Worm (Caenorhabditis elegans) whole organism, dauer: Measurements from ENCODE around the gene rpb-2.
"Not testable (repeated sequence)": the region's sequence is repeated elsewhere in the genome, so short reads cannot be mapped to it uniquely, and the experiment has no call there.

Source experiments
- unc-62 ChIP-seq: sonication (generic microtip); optimal IDR thresholded peaks from 2 replicates; lab custom pipeline; 2017; ENCODE audit warnings: missing biosample characterization, missing genetic modification reagents, missing genetic modification characterization

Gene rpb-2

DNA sequence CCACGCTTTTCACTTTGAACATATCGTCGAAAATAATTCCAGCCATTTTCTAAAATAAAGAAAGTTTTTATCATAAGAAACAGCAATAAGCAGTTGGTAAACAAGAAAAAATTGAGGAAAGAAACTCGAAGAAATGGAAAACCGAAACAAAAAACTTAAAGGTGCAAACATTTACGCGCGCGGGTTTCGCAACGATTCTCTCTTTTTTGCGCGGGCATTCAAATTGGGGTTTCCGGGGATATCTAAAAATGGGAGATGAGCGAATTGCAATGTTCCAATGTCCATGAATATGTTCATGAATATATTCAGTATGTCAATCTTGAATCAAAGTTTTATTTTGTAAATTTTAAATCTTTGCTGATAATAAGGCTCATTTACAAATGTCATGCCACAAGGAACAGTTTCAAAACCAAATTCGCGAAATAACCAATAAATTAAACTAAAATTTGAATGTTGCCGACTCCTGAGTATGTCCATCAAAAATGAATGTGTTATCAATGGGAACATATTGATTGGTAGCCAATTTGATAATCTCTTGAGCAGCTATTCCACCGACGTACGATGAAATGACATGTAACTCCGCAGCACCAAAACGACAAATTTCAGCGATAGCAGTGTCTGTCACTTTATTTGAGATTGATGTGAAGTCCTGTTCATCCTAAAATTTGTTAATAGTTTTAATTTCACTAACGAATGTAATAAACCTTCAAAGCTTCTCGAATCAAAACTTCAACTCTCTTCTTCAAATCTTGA, 21.2 kb upstream of the rpb-2 start, which contains the start of gene rpb-8:
Gene rpb-8 (minus strand): TSS at position 49 of the 753 bp plus-strand sequence.
- TF ChIP-seq unc-62 = no peak

DNA sequence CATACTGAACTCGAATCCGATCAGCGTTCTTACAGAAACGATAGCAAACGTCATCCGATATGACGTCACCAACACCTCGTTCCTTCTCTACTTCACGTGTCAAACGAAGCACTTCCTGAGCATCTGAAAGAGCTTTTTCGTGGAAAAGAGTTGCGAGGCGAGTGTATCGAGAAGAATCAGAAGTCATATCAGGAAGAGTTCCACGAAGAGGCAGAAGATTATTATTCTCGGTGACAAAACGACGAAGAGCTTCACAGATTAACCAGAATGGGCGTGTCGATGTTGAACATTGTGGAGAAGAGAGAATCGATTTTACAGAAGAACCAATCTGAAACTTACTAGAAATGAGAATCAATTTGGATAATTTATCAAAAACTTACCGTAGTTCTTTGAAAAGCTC, 20.5 kb upstream of the rpb-2 start:
- TF ChIP-seq unc-62 = no peak

DNA sequence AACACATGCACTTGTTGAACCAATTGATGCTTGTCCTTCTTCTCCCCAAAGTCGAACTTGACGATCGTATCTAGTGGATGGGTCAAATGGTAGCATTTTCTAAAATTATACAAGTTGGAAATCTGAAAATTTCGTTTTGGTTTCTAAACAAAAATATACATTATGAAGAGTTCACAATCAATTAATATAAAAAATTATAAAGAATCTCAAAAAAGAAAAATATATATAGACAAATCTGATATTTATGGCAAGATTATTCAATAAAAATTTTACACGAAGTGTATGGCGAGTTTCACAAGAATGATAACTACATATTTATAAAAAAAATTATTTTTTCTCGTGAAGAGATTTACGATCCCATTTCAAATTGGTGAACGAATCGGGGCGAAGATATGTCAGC, 19.1 kb upstream of the rpb-2 start, which contains the start of gene ula-1:
Gene ula-1 (minus strand): TSS at position 101 of the 400 bp plus-strand sequence.
- TF ChIP-seq unc-62 = no peak

DNA sequence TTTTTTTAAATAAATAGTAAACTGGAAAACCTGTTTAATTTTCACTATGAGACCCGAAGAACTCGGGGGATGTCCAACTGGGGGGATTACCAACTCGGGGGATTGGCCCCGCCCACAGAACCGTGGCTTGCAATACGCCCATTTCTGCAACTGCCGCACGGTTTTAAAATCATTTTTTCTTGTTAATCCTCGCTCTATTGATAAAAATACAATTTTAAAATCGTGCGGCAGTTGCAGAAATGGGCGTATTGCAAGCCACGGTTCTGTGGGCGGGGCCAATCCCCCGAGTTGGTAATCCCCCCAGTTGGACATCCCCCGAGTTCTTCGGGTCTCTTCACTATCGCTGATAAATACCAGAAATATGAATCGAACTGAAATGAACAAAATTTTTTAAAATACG, 17.3 kb upstream of the rpb-2 start, which contains the start of gene mmab-1:
Gene mmab-1 (minus strand): TSS at position 95 of the 400 bp plus-strand sequence.
- TF ChIP-seq unc-62 = not testable (repeated sequence)

DNA sequence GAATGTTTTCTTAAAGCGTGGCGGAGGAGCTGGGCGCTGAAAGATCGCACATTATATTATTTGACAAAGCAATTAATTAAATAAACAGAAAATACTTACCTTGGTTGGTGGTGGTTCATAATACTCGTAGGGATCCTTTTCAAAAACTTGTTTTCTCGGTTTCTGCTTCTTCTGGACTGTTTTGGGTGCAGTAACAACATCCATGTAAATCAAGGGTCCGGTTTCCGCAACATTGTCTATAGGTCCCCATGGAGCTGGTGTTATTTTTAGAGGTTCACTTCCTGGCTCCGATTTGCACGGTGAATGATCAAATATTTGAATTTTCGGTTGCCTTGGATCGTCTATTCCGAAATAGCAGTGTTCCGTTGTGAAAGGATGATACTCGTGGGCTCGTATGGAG, 15.2 kb upstream of the rpb-2 start:
- TF ChIP-seq unc-62 = no peak

DNA sequence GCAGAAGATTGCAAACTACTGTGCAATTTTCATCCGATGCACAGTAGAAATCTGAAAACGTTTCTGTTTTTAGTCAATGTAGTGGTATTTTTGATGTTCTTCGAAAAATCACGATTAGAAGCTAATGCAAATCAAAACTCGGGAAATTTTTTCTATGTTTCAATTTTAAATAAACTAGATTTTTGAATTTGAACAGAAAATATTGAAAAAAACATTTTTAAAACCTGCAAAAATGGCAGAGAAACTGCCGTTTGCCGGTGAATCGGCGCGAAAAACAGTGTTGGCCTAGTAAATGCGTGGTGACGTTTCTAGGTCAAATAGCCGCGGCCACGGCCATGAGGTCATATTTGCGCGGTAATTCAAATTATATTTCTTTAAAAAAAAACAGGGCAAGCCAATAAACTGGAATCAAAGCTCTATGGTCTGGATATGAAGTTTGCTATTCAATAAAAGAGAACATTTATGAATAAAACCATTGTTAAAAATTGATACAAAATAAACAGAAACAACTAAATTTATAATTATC, 9.2 kb upstream of the rpb-2 start, which contains the start of gene set-2:
Gene set-2 (minus strand): TSS at position 51 of the 526 bp plus-strand sequence.
- TF ChIP-seq unc-62 = no peak

DNA sequence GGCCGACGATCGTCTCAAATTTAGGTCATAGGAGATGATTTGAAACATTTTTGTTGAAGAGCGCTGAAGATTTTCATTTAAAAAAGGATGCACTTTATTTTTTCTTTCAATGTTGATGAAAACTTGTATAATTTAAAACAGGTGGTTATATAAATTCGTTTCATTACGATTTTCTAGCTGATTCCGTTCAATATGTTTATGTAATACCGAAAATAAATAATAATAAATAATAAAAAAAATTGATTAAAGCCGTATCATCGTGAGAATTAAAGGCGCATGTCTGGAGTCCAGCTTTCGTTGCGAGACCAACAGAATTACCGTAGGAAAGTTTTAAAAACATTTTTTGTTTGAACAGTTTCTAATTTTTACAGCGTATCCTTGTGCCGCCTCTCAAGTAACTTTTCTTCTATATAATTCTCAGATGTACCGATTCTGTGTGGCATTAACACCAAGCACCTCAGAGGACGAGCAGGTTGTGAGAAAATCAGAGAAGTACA, 7.1 kb upstream of the rpb-2 start, which contains the start of the genes C26E6.12 and eri-9:
Gene C26E6.12 (minus strand): TSS at position 51 of the 497 bp plus-strand sequence.
Gene eri-9 (plus strand): TSS at position 248 of the 497 bp plus-strand sequence.
- TF ChIP-seq unc-62 = no peak

DNA sequence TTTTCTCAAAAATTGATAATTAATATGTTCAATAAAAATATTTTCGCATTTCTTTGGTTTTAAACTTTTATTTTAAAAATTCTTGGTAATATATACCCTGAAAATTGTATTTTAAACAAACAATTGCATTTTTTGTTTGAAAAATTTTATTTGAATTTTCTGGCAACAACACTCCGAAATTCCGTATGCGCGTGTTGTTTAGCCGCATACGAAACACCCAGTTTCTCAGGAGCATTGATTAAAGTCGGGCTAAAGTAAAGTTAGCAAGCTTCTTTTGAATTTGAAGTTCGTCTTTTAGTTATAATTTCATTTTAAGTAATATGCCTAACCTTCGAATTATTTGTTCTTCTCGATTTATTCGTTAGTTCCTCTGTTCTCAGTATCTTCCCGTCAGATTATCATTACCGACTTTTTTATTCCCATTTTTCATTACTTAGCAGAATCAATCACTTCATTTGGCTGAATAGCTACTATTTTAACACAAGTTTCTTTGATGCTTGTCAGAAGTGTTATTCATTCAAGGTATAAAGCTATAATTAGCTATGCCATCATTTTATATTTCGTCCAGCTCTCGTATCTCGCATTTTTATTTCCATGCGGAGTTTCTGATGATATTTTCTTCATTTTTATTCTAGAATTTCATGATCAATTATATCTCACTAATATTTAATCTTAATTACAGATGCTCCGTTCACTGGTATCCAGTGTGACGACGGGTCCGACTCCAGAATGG, 4.3 kb upstream of the rpb-2 start, which contains the start of gene mrps-18C:
Gene mrps-18C (plus strand): TSS at position 683 of the 733 bp plus-strand sequence.
- TF ChIP-seq unc-62 = no peak

DNA sequence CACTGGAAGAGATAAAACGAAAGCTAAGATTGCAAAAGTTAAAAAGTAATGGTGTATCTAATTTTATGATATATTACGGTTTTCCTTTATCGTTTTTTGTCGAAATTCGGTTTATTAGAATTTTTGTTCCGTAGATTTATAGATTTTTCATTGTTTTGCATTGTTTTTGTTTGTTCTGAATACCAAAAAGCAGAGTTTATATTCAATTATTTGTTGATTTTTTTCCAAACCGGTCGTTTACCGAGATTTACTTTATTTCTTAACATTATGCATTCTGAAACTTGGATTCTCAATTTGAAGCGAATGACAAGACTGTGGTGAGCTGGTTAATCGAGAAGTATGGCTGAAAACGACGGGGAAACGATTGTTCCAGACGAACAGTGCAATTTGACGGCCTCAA, 2.3 kb upstream of the rpb-2 start, which contains the start of gene fsn-1:
Gene fsn-1 (plus strand): TSS at position 301 of the 400 bp plus-strand sequence.
- no peak for TF ChIP-seq unc-62

DNA sequence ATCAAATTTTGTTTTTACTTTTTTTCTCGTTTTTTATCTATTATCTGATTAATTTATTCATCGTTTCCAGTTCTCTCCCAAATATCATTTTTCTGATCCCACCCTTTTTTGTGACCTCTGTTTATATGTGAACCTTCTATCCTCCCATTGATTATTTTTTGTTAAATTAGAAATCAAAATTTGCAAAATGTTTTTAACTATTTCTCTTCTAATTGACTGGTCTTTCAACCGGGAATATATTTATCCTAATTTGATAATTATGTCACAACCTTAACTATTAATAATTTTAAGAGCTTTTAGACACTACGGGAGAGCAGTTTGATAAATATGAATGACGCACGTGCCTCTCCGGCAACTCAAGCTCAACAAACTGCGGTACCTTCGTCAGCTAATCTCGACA, 4.8 kb downstream of the rpb-2 start, which contains the start of gene ntl-9:
Gene ntl-9 (plus strand): TSS at position 301 of the 400 bp plus-strand sequence.
- TF ChIP-seq unc-62 = no peak

DNA sequence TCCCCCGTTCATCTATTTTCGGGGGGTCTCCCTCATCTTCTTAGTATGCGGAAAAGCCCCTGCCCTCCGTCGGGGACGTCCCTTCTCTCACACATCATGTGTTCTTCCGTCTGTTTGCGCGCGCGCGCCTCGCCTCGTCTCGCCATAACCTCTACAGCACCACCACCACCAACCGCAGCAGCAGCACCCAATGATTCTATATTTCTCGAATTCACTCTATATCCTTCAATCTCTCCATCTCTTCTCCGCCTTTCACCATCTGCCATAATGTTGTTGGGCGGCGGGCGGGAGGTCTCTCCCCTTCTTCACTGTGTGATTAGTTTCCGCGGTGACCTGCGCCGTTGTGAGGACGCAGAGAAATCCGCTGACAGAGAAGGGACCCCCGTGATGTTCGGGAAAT, 8.0 kb downstream of the rpb-2 start:
- TF ChIP-seq unc-62 = no peak

DNA sequence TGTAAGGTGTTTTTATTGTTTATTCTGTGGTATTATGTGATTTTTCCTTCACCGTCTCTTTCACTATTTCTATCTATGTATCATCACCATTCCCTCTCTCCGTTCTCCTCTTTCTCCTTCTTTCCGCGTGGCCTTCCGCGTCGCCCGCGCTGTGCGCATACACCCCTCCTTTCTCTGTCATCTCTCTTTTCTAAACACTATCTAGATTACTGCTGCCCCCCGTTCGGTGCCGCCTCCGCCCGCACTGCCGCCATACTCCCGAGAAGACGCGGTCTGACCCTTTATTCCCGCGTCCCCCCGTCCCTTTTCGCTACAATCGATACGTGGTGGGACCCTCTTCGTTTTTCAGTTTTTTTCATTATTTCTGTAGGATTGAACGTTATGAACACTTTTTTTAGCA, 9.3 kb downstream of the rpb-2 start:
- TF ChIP-seq unc-62 = no peak

DNA sequence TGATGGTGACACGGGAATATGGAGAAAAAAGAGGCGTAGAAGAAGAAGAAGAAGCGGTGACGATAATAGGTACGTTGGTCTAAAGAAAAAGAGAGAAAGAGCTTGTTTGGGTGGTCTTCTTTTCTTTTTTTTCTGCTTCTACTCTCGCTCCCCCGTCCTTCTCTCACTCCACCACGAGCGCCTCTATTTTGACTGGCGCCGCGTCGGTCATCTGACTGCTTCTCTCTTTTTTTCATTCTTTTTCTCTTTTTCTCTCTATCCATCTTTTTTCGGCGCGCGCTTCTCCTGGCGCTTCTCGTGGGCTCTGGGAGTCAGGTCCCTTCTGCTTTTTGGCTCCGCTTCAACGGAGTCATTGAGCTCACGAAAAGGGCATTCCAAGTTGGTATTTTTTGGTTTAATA, 11.0 kb downstream of the rpb-2 start:
- TF ChIP-seq unc-62 = no peak

DNA sequence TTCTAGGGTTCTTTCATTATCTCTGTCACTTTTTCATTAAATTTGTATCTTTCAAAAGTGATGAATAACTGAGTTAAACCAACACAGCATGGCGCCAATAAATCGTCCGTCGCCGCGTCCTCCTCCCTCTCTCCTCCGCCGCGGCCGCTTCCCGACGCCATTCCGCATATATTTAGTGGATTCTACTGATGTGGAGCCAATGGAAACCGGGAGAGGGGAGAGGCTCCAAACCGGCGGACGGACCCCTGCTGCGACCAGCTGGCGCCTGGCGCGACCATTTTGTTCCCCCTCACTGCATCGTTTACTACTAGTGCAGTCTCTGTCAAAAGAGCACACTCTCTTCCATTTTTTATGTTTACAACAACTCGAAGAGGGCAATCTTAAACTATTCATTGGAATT, 11.8 kb downstream of the rpb-2 start:
- no peak for TF ChIP-seq unc-62

DNA sequence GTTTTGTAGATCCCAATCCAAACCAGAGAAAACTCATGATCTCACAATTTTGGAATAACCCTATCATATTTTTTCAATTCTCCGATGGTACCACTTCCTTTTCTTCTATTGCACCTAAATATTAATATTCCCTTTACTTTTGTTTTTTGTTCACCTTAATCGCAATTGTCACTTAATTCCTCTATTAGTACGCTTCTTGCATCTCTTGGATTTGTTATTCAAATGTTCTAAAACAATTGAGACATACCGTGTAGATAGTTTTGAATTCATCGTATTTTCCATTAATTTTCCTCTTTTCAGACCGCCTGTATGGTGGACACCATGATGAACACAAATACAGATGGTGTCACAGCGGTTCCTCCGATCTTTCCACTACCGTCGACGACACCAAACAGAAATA, 12.5 kb downstream of the rpb-2 start, which contains the start of gene flh-2:
Gene flh-2 (plus strand): TSS at position 301 of the 400 bp plus-strand sequence.
- TF ChIP-seq unc-62 = no peak

DNA sequence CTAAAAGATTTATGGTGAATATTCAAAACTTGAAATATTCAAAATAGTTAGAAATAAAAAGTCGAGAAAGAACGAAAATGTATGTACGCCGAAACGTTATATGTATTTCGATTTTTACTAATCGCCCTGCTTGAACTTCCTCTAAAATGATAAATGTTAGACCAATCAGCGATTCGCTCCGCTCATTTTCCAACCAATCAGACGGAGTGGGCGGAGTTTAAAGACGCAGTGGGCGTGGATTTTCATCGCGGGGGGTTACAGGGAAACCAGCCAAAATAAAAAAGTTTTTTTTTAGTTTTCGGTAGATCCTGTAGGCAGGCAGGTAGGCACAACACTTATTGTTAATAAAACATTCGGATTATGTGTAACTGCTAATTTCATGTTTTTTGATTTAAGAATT, 13.6 kb downstream of the rpb-2 start:
- no peak for TF ChIP-seq unc-62

DNA sequence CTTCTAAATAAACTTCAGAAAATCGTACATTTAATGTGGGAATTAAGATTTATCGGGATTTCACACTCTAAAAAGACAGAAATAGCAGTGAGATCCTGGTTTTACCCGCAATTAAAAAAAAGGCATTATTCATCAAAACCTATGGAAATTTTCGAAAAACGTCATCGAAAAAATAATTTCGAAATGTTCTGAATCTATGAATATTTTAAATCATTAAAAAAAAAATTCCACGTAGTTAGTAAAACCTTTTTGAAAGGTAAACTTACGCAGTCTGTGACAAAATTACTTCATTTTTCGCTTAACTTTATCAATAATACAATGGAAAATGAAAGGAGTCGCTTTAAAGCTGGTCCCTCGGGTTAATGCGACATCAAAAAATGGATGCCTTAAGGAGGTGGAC, 17.2 kb downstream of the rpb-2 start, which contains the start of gene C26E6.1:
Gene C26E6.1 (plus strand): TSS at position 301 of the 400 bp plus-strand sequence.
- no peak for TF ChIP-seq unc-62
